Worm (Caenorhabditis elegans) whole organism, young adult: Measurements from ENCODE around the gene str-5.
"Not testable (repeated sequence)": the region's sequence is repeated elsewhere in the genome, so short reads cannot be mapped to it uniquely, and the experiment has no call there.

ENCODE experiments used
- ama-1 ChIP-seq, 3 experiments: fragments of 150-350 bp in 1 of 3; sonication (generic microtip) in 2 of 3; optimal IDR thresholded peaks; 2 replicates each; lab custom pipeline; 2014 to 2018; ENCODE audit warnings: missing biosample characterization in 2 of 3, missing genetic modification characterization in 2 of 3, missing genetic modification reagents in 2 of 3
- nhr-120 ChIP-seq: fragments of 200-800 bp; sonication (Bioruptor generic); IDR thresholded peaks from 2 replicates; pipeline ENCODE4 v1.3.6; 2022; ENCODE audit warnings: missing genetic modification characterization, missing compliant biosample characterization
- sea-2 ChIP-seq: fragments of 200-800 bp; sonication (Bioruptor generic); IDR thresholded peaks from 2 replicates; pipeline ENCODE4 v1.3.6; 2022; ENCODE audit warnings: missing genetic modification characterization, missing compliant biosample characterization
- tbp1 ChIP-seq: fragments of 200-800 bp; sonication (Bioruptor generic); optimal IDR thresholded peaks from 2 replicates; lab custom pipeline; 2018; ENCODE audit warnings: mild to moderate bottlenecking, missing genetic modification characterization, missing compliant biosample characterization
- tlf-1 ChIP-seq: fragments of 200-800 bp; sonication (Bioruptor generic); optimal IDR thresholded peaks from 2 replicates; lab custom pipeline; 2018; ENCODE audit warnings: mild to moderate bottlenecking, missing genetic modification characterization, missing compliant biosample characterization
- unc-130 ChIP-seq: sonication (generic microtip); optimal IDR thresholded peaks from 2 replicates; lab custom pipeline; 2016; ENCODE audit warnings: missing genetic modification reagents, missing genetic modification characterization, missing compliant biosample characterization

ce11 chrV:15754731-15755130 is 1.7 kb downstream of the str-5 start, which contains the start of gene str-8:
- not testable (repeated sequence) for TF ChIP-seq sea-2 (GFP tag; lab: Robert Waterston, UW); tlf-1; ama-1 (optimal IDR thresholded peaks at IDR 0.05; lab: Kevin White, UChicago); ama-1 (GFP tag; optimal IDR thresholded peaks at IDR 0.05; lab: Kevin White, UChicago); tbp1 (GFP tag; lab: Kevin White, UChicago); nhr-120 (GFP tag; lab: Robert Waterston, UW); unc-130 (GFP tag; lab: Kevin White, UChicago)
